Fruit fly (Drosophila melanogaster): ENCODE measurements around the gene Pgam5.

Gene Pgam5

dm6 chrX:1877107-1877736 lies 3.9 kb upstream of the Pgam5 start, which contains the start of the genes CG14817 and CG14805 (continued):
- TF ChIP-seq seq (GFP tag; IDR thresholded peaks at IDR 0.05) (peak; percentile 58; the same call in 1 of the 2 replicates), ind (GFP tag; optimal IDR thresholded peaks at IDR 0.05) (no peak), az2 (GFP tag; optimal IDR thresholded peaks at IDR 0.05) (peak; percentile 29), CG11456 (GFP tag; IDR thresholded peaks at IDR 0.05) (peak; percentile 77; the same call in 2 of the 3 replicates), MBD-R2 (GFP tag; IDR thresholded peaks at IDR 0.05) (peak; percentile 75), sr (GFP tag; IDR thresholded peaks at IDR 0.05) (peak; percentile 41; the same call in 1 of the 3 replicates), Optix (GFP tag; IDR thresholded peaks at IDR 0.05) (0 out of 3 replicates have a peak, but pooled peaks have one; percentile 22), CG32772 (GFP tag; IDR thresholded peaks at IDR 0.05) (no peak), CG17359 (tag; optimal IDR thresholded peaks at IDR 0.05) (peak; percentile 73), ara (GFP tag; IDR thresholded peaks at IDR 0.05) (0 out of 2 replicates have a peak, but pooled peaks have one; percentile 11), Fer1 (GFP tag; optimal IDR thresholded peaks at IDR 0.05) (peak; percentile 93), bsh (GFP tag; optimal IDR thresholded peaks at IDR 0.05) (peak; percentile 10 to 62), CG2875 (GFP tag; optimal IDR thresholded peaks at IDR 0.05) (peak; percentile 50), CG6813 (GFP tag; optimal IDR thresholded peaks at IDR 0.05) (peak; percentile 89), CG14441 (GFP tag; IDR thresholded peaks at IDR 0.05) (no peak), sd (tag; optimal IDR thresholded peaks at IDR 0.05) (no peak), abd-A (tag; optimal IDR thresholded peaks at IDR 0.05) (no peak), Atf6 (GFP tag; IDR thresholded peaks at IDR 0.05) (peak; percentile 50; the same call in 1 of the 2 replicates), CG10979 (tag; optimal IDR thresholded peaks at IDR 0.05) (peak; percentile 63), ftz-f1 (GFP tag; optimal IDR thresholded peaks at IDR 0.05) (peak; percentile 31), ase (GFP tag; IDR thresholded peaks at IDR 0.05) (no peak), maf-S (GFP tag; optimal IDR thresholded peaks at IDR 0.05) (no peak), CkIIα-i1 (GFP tag; IDR thresholded peaks at IDR 0.05) (0 out of 2 replicates have a peak, but pooled peaks have one; percentile 2), schlank (tag; optimal IDR thresholded peaks at IDR 0.05) (peak; percentile 85), vfl (GFP tag; optimal IDR thresholded peaks at IDR 0.05) (no peak), Opbp (GFP tag; IDR thresholded peaks at IDR 0.05; ENCODE audit: partially characterized antibody) (peak; percentile 70), hkb (optimal IDR thresholded peaks at IDR 0.05) (no peak), hkb (GFP tag; IDR thresholded peaks at IDR 0.05) (peak; percentile 59; the same call in 1 of the 2 replicates), Hsf (GFP tag; optimal IDR thresholded peaks at IDR 0.05) (peak; percentile 40), gcm2 (GFP tag; optimal IDR thresholded peaks at IDR 0.05) (no peak), CG11398 (GFP tag; optimal IDR thresholded peaks at IDR 0.05) (no peak), CG2199 (GFP tag; IDR thresholded peaks at IDR 0.05) (no peak), knrl (GFP tag; IDR thresholded peaks at IDR 0.05; ENCODE audit: partially characterized antibody) (0 out of 3 replicates have a peak, but pooled peaks have one; percentile 27), shn (GFP tag; optimal IDR thresholded peaks at IDR 0.05) (no peak), Myb (GFP tag; optimal IDR thresholded peaks at IDR 0.05) (no peak), lbe (GFP tag; optimal IDR thresholded peaks at IDR 0.05) (peak; percentile 62), run (tag; optimal IDR thresholded peaks at IDR 0.05) (no peak), jing (GFP tag; optimal IDR thresholded peaks at IDR 0.05) (no peak), pros (GFP tag; optimal IDR thresholded peaks at IDR 0.05) (no peak), CG1529 (GFP tag; optimal IDR thresholded peaks at IDR 0.05) (peak; percentile 54), Hmr (GFP tag; optimal IDR thresholded peaks at IDR 0.05) (peak; percentile 88), cato (GFP tag; optimal IDR thresholded peaks at IDR 0.05; ENCODE audit: borderline replicate concordance) (no peak), kah (GFP tag; optimal IDR thresholded peaks at IDR 0.05) (peak; percentile 74), CG7839 (tag; optimal IDR thresholded peaks at IDR 0.05) (peak; percentile 66), CG15011 (GFP tag; optimal IDR thresholded peaks at IDR 0.05) (no peak), Ada2b (GFP tag; IDR thresholded peaks at IDR 0.05) (peak; percentile 24; the same call in 1 of the 2 replicates), Bteb2 (GFP tag; optimal IDR thresholded peaks at IDR 0.05) (peak; percentile 16), CG31441 (GFP tag; IDR thresholded peaks at IDR 0.05) (peak; percentile 75), cg (GFP tag; optimal IDR thresholded peaks at IDR 0.05) (no peak), Bgb (GFP tag; IDR thresholded peaks at IDR 0.05; ENCODE audit: partially characterized antibody) (peak; percentile 60; the same call in 1 of the 2 replicates)

Measured in whole organism, embryonic.